Fruit fly (Drosophila melanogaster): ENCODE results near the gene Srlp.

Gene Srlp

DNA sequence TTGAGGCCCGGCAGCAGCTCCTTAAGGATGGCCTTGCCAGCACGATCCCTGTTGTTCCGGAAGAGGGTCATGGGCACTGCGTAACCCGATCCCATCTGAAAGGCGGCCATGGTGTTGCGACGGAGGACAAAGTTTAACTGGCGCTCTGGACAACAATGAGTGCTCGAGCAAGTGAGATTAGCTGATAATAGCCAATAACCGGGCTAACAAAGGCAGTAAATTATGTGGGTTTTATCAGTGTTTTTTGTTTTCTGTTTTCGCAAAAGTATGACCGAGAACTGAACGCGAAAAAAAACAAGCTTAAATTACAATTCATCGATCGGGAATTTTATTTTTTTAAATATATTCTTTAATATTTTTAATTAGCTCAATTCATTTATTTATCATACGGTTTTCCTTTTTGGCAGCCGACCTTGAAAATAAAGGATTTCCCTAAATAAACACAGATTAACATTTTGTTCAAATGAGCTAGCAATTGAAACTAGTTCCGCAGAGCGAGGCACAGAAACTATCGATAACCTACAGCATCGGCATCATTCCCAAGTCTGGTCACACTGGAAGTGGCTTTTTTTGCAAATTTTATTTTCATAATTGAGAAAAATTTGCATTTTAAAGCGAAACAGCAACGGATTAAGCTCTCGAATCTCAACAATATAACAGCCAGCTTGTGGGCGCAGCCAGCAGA is 20.5 kb upstream of the Srlp start, which contains the start of the genes Dip-C and pps (continued):
- TF ChIP-seq Dref (GFP tag; IDR thresholded peaks at IDR 0.05) (peak; percentile 75), fd3F (GFP tag; optimal IDR thresholded peaks at IDR 0.05) (no peak), H15 (GFP tag; IDR thresholded peaks at IDR 0.05) (no peak), Dip2 (GFP tag; IDR thresholded peaks at IDR 0.05) (no peak), Ptx1 (GFP tag; IDR thresholded peaks at IDR 0.05) (no peak), CoRest (tag; optimal IDR thresholded peaks at IDR 0.05) (peak; percentile 46), CG14860 (GFP tag; IDR thresholded peaks at IDR 0.05; ENCODE audit: partially characterized antibody) (peak; percentile 35; the same call in 1 of the 3 replicates), CG13424 (tag; optimal IDR thresholded peaks at IDR 0.05) (no peak), CG30020 (tag; optimal IDR thresholded peaks at IDR 0.05) (peak; percentile 27), CG7963 (GFP tag; IDR thresholded peaks at IDR 0.05; ENCODE audit: partially characterized antibody) (peak; percentile 39; the same call in 1 of the 3 replicates), gcm (GFP tag; optimal IDR thresholded peaks at IDR 0.05) (peak; percentile 60), E2f2 (GFP tag; IDR thresholded peaks at IDR 0.05) (peak; percentile 20; the same call in 1 of the 2 replicates), CG8281 (tag; optimal IDR thresholded peaks at IDR 0.05) (no peak), CG13287 (GFP tag; IDR thresholded peaks at IDR 0.05; ENCODE audit: partially characterized antibody) (peak; percentile 85), ken (GFP tag; IDR thresholded peaks at IDR 0.05) (no peak), CG18764 (GFP tag; optimal IDR thresholded peaks at IDR 0.05) (no peak), Opbp (GFP tag; IDR thresholded peaks at IDR 0.05; ENCODE audit: partially characterized antibody) (peak; percentile 70), MTF-1 (GFP tag; optimal IDR thresholded peaks at IDR 0.05; ENCODE audit: borderline replicate concordance) (no peak), CG17359 (tag; optimal IDR thresholded peaks at IDR 0.05) (no peak), klu (GFP tag; IDR thresholded peaks at IDR 0.05) (no peak), zen (tag; optimal IDR thresholded peaks at IDR 0.05) (peak; percentile 20), CG12155 (GFP tag; optimal IDR thresholded peaks at IDR 0.05) (no peak), gt (GFP tag; IDR thresholded peaks at IDR 0.05) (no peak), ato (GFP tag; IDR thresholded peaks at IDR 0.05; ENCODE audit: partially characterized antibody) (peak; percentile 58; the same call in 1 of the 2 replicates), Dll (GFP tag; IDR thresholded peaks at IDR 0.05; ENCODE audit: partially characterized antibody) (peak; percentile 75), pzg (GFP tag; optimal IDR thresholded peaks at IDR 0.05) (peak; percentile 69), Adf1 (GFP tag; IDR thresholded peaks at IDR 0.05) (no peak), CTCF (GFP tag; optimal IDR thresholded peaks at IDR 0.05) (no peak), CG16813 (GFP tag; IDR thresholded peaks at IDR 0.05; ENCODE audit: partially characterized antibody) (peak; percentile 70), row (GFP tag; IDR thresholded peaks at IDR 0.05) (peak; percentile 73), CG7556 (GFP tag; optimal IDR thresholded peaks at IDR 0.05) (no peak), CG6854 (GFP tag; optimal IDR thresholded peaks at IDR 0.05) (no peak), BEAF-32 (GFP tag; optimal IDR thresholded peaks at IDR 0.05) (peak; percentile 82), Rfx (GFP tag; IDR thresholded peaks at IDR 0.05) (0 out of 2 replicates have a peak, but pooled peaks have one; percentile 12), CG14710 (tag; optimal IDR thresholded peaks at IDR 0.05) (peak; percentile 58), HmgZ (tag; optimal IDR thresholded peaks at IDR 0.05) (peak; percentile 12), ro (GFP tag; IDR thresholded peaks at IDR 0.05) (no peak), ara (GFP tag; IDR thresholded peaks at IDR 0.05) (no peak), Oaz (GFP tag; IDR thresholded peaks at IDR 0.05) (no peak), stwl (tag; optimal IDR thresholded peaks at IDR 0.05) (peak; percentile 91), ftz-f1 (GFP tag; optimal IDR thresholded peaks at IDR 0.05) (peak; percentile 78), CG12391 (tag; optimal IDR thresholded peaks at IDR 0.05) (peak; percentile 52), mirr (GFP tag; optimal IDR thresholded peaks at IDR 0.05) (peak; percentile 23), CG33557 (GFP tag; optimal IDR thresholded peaks at IDR 0.05) (no peak), bbx (GFP tag; IDR thresholded peaks at IDR 0.05; ENCODE audit: partially characterized antibody) (peak; percentile 80), Sin3A (optimal IDR thresholded peaks at IDR 0.05) (peak; percentile 61), pho (GFP tag; optimal IDR thresholded peaks at IDR 0.05) (no peak), CG4404 (GFP tag; IDR thresholded peaks at IDR 0.05) (no peak), ci (GFP tag; IDR thresholded peaks at IDR 0.05) (no peak), insv (GFP tag; optimal IDR thresholded peaks at IDR 0.05) (peak in 1 of 2 experiments; percentile 22)
